Worm (Caenorhabditis elegans) whole organism, L3 larva: Measurements from ENCODE around the gene set-4.

Experiments used
- R02D3.7 ChIP-seq: fragments of 150-350 bp; optimal IDR thresholded peaks from 2 replicates; lab custom pipeline; 2014; ENCODE audit warnings: missing biosample characterization, missing genetic modification characterization
- ZK546.5 ChIP-seq: sonication (generic microtip); optimal IDR thresholded peaks from 2 replicates; lab custom pipeline; 2017; ENCODE audit warnings: missing biosample characterization, missing genetic modification characterization
- aly-2 ChIP-seq: fragments of 150-350 bp; optimal IDR thresholded peaks from 2 replicates; lab custom pipeline; 2014; ENCODE audit warnings: missing biosample characterization, missing genetic modification characterization
- ama-1 ChIP-seq: fragments of 150-350 bp; optimal IDR thresholded peaks from 2 replicates; lab custom pipeline; 2018
- ceh-16 ChIP-seq: sonication (generic microtip); optimal IDR thresholded peaks from 2 replicates; lab custom pipeline; 2017; ENCODE audit warnings: missing biosample characterization, missing genetic modification characterization
- ceh-28 ChIP-seq: fragments of 150-350 bp; optimal IDR thresholded peaks from 2 replicates; lab custom pipeline; 2014; ENCODE audit warnings: missing biosample characterization, missing genetic modification reagents, missing genetic modification characterization
- ceh-82 ChIP-seq: fragments of 150-350 bp; optimal IDR thresholded peaks from 2 replicates; lab custom pipeline; 2014; ENCODE audit warnings: missing biosample characterization, missing genetic modification characterization
- ceh-9 ChIP-seq: sonication (generic microtip); optimal IDR thresholded peaks from 2 replicates; lab custom pipeline; 2018; ENCODE audit warnings: missing biosample characterization, missing genetic modification characterization
- daf-12 ChIP-seq: fragments of 150-350 bp; optimal IDR thresholded peaks from 2 replicates; lab custom pipeline; 2014; ENCODE audit warnings: missing biosample characterization, missing genetic modification reagents, missing genetic modification characterization
- egl-27 ChIP-seq: sonication (generic microtip); optimal IDR thresholded peaks from 4 replicates; lab custom pipeline; 2017; ENCODE audit warnings: missing biosample characterization, missing genetic modification reagents, missing genetic modification characterization
- egl-5 ChIP-seq: fragments of 150-350 bp; optimal IDR thresholded peaks from 2 replicates; lab custom pipeline; 2017; ENCODE audit warnings: missing biosample characterization, missing genetic modification reagents, missing genetic modification characterization, inconsistent platforms
- elt-1 ChIP-seq: fragments of 150-350 bp; optimal IDR thresholded peaks from 2 replicates; lab custom pipeline; 2014; ENCODE audit warnings: missing biosample characterization, missing genetic modification characterization
- elt-2 ChIP-seq: sonication (generic microtip); optimal IDR thresholded peaks from 2 replicates; lab custom pipeline; 2016; ENCODE audit warnings: missing genetic modification reagents, mild to moderate bottlenecking, missing genetic modification characterization, missing compliant biosample characterization
- elt-3 ChIP-seq, 3 experiments: fragments of 150-350 bp in 1 of 3; sonication (generic microtip) in 2 of 3; optimal IDR thresholded peaks; 2 replicates in 2 of 3; 4 replicates in 1 of 3; lab custom pipeline; 2014 to 2017; ENCODE audit warnings: missing biosample characterization in 3 of 3, missing genetic modification characterization in 3 of 3
- eor-1 ChIP-seq, 2 experiments: fragments of 150-350 bp; optimal IDR thresholded peaks; 2 replicates each; lab custom pipeline; 2014 to 2018; ENCODE audit warnings: missing biosample characterization in 2 of 2, missing genetic modification characterization in 2 of 2
- fkh-10 ChIP-seq: sonication (generic microtip); optimal IDR thresholded peaks from 2 replicates; lab custom pipeline; 2017; ENCODE audit warnings: missing biosample characterization, missing genetic modification reagents, missing genetic modification characterization
- fkh-2 ChIP-seq: fragments of 150-350 bp; optimal IDR thresholded peaks from 2 replicates; lab custom pipeline; 2014; ENCODE audit warnings: missing biosample characterization, missing genetic modification reagents, missing genetic modification characterization
- fos-1 ChIP-seq: fragments of 150-350 bp; optimal IDR thresholded peaks from 2 replicates; lab custom pipeline; 2014; ENCODE audit warnings: missing biosample characterization, missing genetic modification characterization
- hmg-11 ChIP-seq: sonication (generic microtip); optimal IDR thresholded peaks from 2 replicates; lab custom pipeline; 2016; ENCODE audit warnings: missing genetic modification characterization, missing compliant biosample characterization
- jun-1 ChIP-seq: fragments of 150-350 bp; optimal IDR thresholded peaks from 2 replicates; lab custom pipeline; 2014; ENCODE audit warnings: missing biosample characterization, missing genetic modification reagents, missing genetic modification characterization
- lin-15B ChIP-seq: fragments of 150-350 bp; optimal IDR thresholded peaks from 2 replicates; lab custom pipeline; 2014; ENCODE audit warnings: missing biosample characterization, missing genetic modification characterization
- lin-39 ChIP-seq: fragments of 150-350 bp; optimal IDR thresholded peaks from 2 replicates; lab custom pipeline; 2018; ENCODE audit warnings: missing biosample characterization, missing genetic modification reagents, missing genetic modification characterization
- lsy-12 ChIP-seq: sonication (generic microtip); optimal IDR thresholded peaks from 2 replicates; lab custom pipeline; 2016; ENCODE audit warnings: mild to moderate bottlenecking, missing genetic modification characterization, missing compliant biosample characterization
- mdl-1 ChIP-seq: fragments of 150-350 bp; optimal IDR thresholded peaks from 2 replicates; lab custom pipeline; 2014; ENCODE audit warnings: missing biosample characterization, missing genetic modification characterization
- mml-1 ChIP-seq: fragments of 150-350 bp; sonication (generic microtip); optimal IDR thresholded peaks from 3 replicates; lab custom pipeline; 2014; ENCODE audit warnings: missing biosample characterization, missing genetic modification characterization
- nfya-1 ChIP-seq: sonication (generic microtip); optimal IDR thresholded peaks from 2 replicates; lab custom pipeline; 2017; ENCODE audit warnings: missing genetic modification characterization, mild to moderate bottlenecking, missing compliant biosample characterization, antibody characterized with exemption, moderate library complexity; ENCODE audit not compliant: insufficient read depth
- nhr-11 ChIP-seq: fragments of 150-350 bp; optimal IDR thresholded peaks from 2 replicates; lab custom pipeline; 2014; ENCODE audit warnings: missing biosample characterization, missing genetic modification characterization
- nhr-12 ChIP-seq: fragments of 150-350 bp; optimal IDR thresholded peaks from 2 replicates; lab custom pipeline; 2014; ENCODE audit warnings: missing biosample characterization, missing genetic modification characterization
- nhr-23 ChIP-seq: fragments of 150-350 bp; optimal IDR thresholded peaks from 2 replicates; lab custom pipeline; 2014; ENCODE audit warnings: missing biosample characterization, missing genetic modification reagents, missing genetic modification characterization
- nhr-237 ChIP-seq: fragments of 150-350 bp; optimal IDR thresholded peaks from 2 replicates; lab custom pipeline; 2014; ENCODE audit warnings: missing biosample characterization, missing genetic modification characterization
- nhr-25 ChIP-seq: sonication (generic microtip); optimal IDR thresholded peaks from 2 replicates; lab custom pipeline; 2017; ENCODE audit warnings: missing biosample characterization, missing genetic modification characterization
- nhr-28 ChIP-seq: fragments of 150-350 bp; optimal IDR thresholded peaks from 2 replicates; lab custom pipeline; 2014; ENCODE audit warnings: missing biosample characterization, missing genetic modification characterization
- nhr-43 ChIP-seq: sonication (generic microtip); optimal IDR thresholded peaks from 2 replicates; lab custom pipeline; 2016; ENCODE audit warnings: mild to moderate bottlenecking, missing genetic modification characterization, missing compliant biosample characterization; ENCODE audit not compliant: poor library complexity, severe bottlenecking
- nhr-67 ChIP-seq: fragments of 150-350 bp; optimal IDR thresholded peaks from 2 replicates; lab custom pipeline; 2014; ENCODE audit warnings: missing biosample characterization, missing genetic modification characterization
- nhr-76 ChIP-seq: fragments of 150-350 bp; sonication (generic microtip); optimal IDR thresholded peaks from 5 replicates; lab custom pipeline; 2014; ENCODE audit warnings: missing biosample characterization, missing genetic modification characterization
- nhr-77 ChIP-seq: fragments of 150-350 bp; optimal IDR thresholded peaks from 2 replicates; lab custom pipeline; 2014; ENCODE audit warnings: missing biosample characterization, missing genetic modification characterization
- pha-4 ChIP-seq: fragments of 150-350 bp; optimal IDR thresholded peaks from 2 replicates; lab custom pipeline; 2014; ENCODE audit warnings: missing biosample characterization, missing genetic modification reagents, missing genetic modification characterization
- pqm-1 ChIP-seq: fragments of 150-350 bp; optimal IDR thresholded peaks from 2 replicates; lab custom pipeline; 2017; ENCODE audit warnings: missing biosample characterization, missing genetic modification characterization, inconsistent platforms
- sea-2 ChIP-seq: fragments of 150-350 bp; sonication (generic microtip); optimal IDR thresholded peaks from 4 replicates; lab custom pipeline; 2014; ENCODE audit warnings: missing biosample characterization, missing genetic modification reagents, missing genetic modification characterization
- skn-1 ChIP-seq: fragments of 150-350 bp; optimal IDR thresholded peaks from 2 replicates; lab custom pipeline; 2014; ENCODE audit warnings: missing biosample characterization, missing genetic modification characterization
- snpc-4 ChIP-seq: fragments of 150-350 bp; optimal IDR thresholded peaks from 2 replicates; lab custom pipeline; 2014; ENCODE audit warnings: missing biosample characterization, missing genetic modification characterization
- tbx-2 ChIP-seq: sonication (generic microtip); optimal IDR thresholded peaks from 2 replicates; lab custom pipeline; 2016; ENCODE audit warnings: mild to moderate bottlenecking, missing genetic modification characterization, missing compliant biosample characterization
- unc-39 ChIP-seq: sonication (generic microtip); optimal IDR thresholded peaks from 4 replicates; lab custom pipeline; 2017; ENCODE audit warnings: missing biosample characterization, missing genetic modification characterization
- unc-62 ChIP-seq: fragments of 150-350 bp; sonication (generic microtip); optimal IDR thresholded peaks from 4 replicates; lab custom pipeline; 2014; ENCODE audit warnings: missing biosample characterization, missing genetic modification reagents, missing genetic modification characterization
- zag-1 ChIP-seq: fragments of 150-350 bp; optimal IDR thresholded peaks from 2 replicates; lab custom pipeline; 2014; ENCODE audit warnings: missing biosample characterization, missing genetic modification characterization
- ztf-11 ChIP-seq: fragments of 150-350 bp; optimal IDR thresholded peaks from 2 replicates; lab custom pipeline; 2014; ENCODE audit warnings: missing biosample characterization, missing genetic modification characterization
- ztf-4 ChIP-seq: fragments of 150-350 bp; optimal IDR thresholded peaks from 2 replicates; lab custom pipeline; 2014; ENCODE audit warnings: missing biosample characterization, missing genetic modification characterization

Gene set-4

ce11 chrII:6346551-6347079 lies 15.5 kb upstream of the set-4 start:
- TF ChIP-seq sea-2 (GFP tag; lab: Kevin White, UChicago) (no peak), elt-2 (tag; lab: Kevin White, UChicago) (peak; percentile 61), nhr-76 (tag; lab: Kevin White, UChicago) (no peak), ama-1 (lab: Kevin White, UChicago) (peak; percentile 97), pha-4 (tag; lab: Kevin White, UChicago) (peak; percentile 70), lsy-12 (tag; lab: Kevin White, UChicago) (peak; percentile 74), nhr-43 (peak; percentile 89), hmg-11 (peak; percentile 17), elt-3 (tag; optimal IDR thresholded peaks at IDR 0.05; lab: Kevin White, UChicago) (peak in 1 of 3 experiments; percentile 38), aly-2 (tag; lab: Kevin White, UChicago) (no peak), zag-1 (tag; lab: Kevin White, UChicago) (no peak), mdl-1 (no peak), mml-1 (tag; lab: Kevin White, UChicago) (no peak), fkh-10 (GFP tag; lab: Kevin White, UChicago) (no peak), nhr-12 (tag; lab: Kevin White, UChicago) (no peak), nfya-1 (tag; lab: Kevin White, UChicago) (peak; percentile 66), nhr-11 (no peak), R02D3.7 (tag; lab: Kevin White, UChicago) (peak; percentile 46), fos-1 (tag; lab: Kevin White, UChicago) (peak; percentile 12), egl-27 (tag; lab: Kevin White, UChicago) (no peak), nhr-25 (peak; percentile 85), nhr-28 (peak; percentile 30), lin-15B (no peak), ztf-4 (peak; percentile 69), fkh-2 (tag; lab: Kevin White, UChicago) (no peak), elt-1 (tag; lab: Kevin White, UChicago) (peak; percentile 45), snpc-4 (tag; lab: Kevin White, UChicago) (no peak), daf-12 (no peak), ceh-28 (tag; lab: Kevin White, UChicago) (peak; percentile 0), ZK546.5 (tag; lab: Kevin White, UChicago) (no peak), unc-62 (GFP tag; lab: Kevin White, UChicago) (no peak), eor-1 (tag; optimal IDR thresholded peaks at IDR 0.05; lab: Kevin White, UChicago) (no peak), tbx-2 (tag; lab: Kevin White, UChicago) (peak; percentile 71), nhr-77 (tag; lab: Kevin White, UChicago) (no peak), ceh-16 (no peak), ceh-9 (tag; lab: Kevin White, UChicago) (no peak), pqm-1 (peak; percentile 38), ceh-82 (tag; lab: Kevin White, UChicago) (peak; percentile 51), lin-39 (peak; percentile 1), jun-1 (tag; lab: Kevin White, UChicago) (peak; percentile 74), nhr-67 (tag; lab: Kevin White, UChicago) (no peak), ztf-11 (tag; lab: Kevin White, UChicago) (no peak), nhr-23 (tag; lab: Kevin White, UChicago) (peak; percentile 89), egl-5 (peak; percentile 24), nhr-237 (tag; lab: Kevin White, UChicago) (no peak), unc-39 (tag; lab: Kevin White, UChicago) (no peak), skn-1 (peak; percentile 79)
